Worm (Caenorhabditis elegans): ENCODE results near the gene ghi-1.

- no peak for TF ChIP-seq ama-1 (optimal IDR thresholded peaks at IDR 0.05)
- no peak for TF ChIP-seq lin-15B (tag; optimal IDR thresholded peaks at IDR 0.05)
- TF ChIP-seq elt-3 (tag; optimal IDR thresholded peaks at IDR 0.05): no peak
- no peak for TF ChIP-seq nhr-23 (tag; optimal IDR thresholded peaks at IDR 0.05)
- no peak for TF ChIP-seq nhr-11 (tag; optimal IDR thresholded peaks at IDR 0.05)
- no peak for TF ChIP-seq elt-2 (tag; optimal IDR thresholded peaks at IDR 0.05)
- TF ChIP-seq unc-62 (GFP tag; optimal IDR thresholded peaks at IDR 0.05): no peak
- TF ChIP-seq unc-39 (tag; optimal IDR thresholded peaks at IDR 0.05): no peak
Observed at ce11 chrII:11652125-11652524, 5.6 kb downstream of the ghi-1 start.

Data from whole organism, L3 larva.